Worm (Caenorhabditis elegans) whole organism, L4/young adult: Measurements from ENCODE around the gene F23H12.7.

Source experiments
- W03F9.2 ChIP-seq: fragments of 150-350 bp; optimal IDR thresholded peaks from 2 replicates; lab custom pipeline; 2014; ENCODE audit warnings: missing biosample characterization, missing genetic modification characterization
- dao-5 ChIP-seq: sonication (generic microtip); optimal IDR thresholded peaks from 2 replicates; lab custom pipeline; 2016; ENCODE audit warnings: missing genotype, missing genetic modification characterization, moderate library complexity, missing compliant biosample characterization
- him-1 ChIP-seq: sonication (generic microtip); optimal IDR thresholded peaks from 2 replicates; lab custom pipeline; 2016; ENCODE audit warnings: missing genotype, missing genetic modification reagents, missing genetic modification characterization, missing compliant biosample characterization

The F23H12.7 gene

ce11 chrV:12402355-12402754 is 30.9 kb downstream of the F23H12.7 start, which contains the start of gene K01D12.8:
K01D12.8 (plus strand) TSS chrV:12402655.
- TF ChIP-seq him-1 (no peak), W03F9.2 (tag; lab: Kevin White, UChicago) (no peak), dao-5 (tag; lab: Kevin White, UChicago) (no peak)

ce11 chrV:12404544-12404943 is 33.1 kb downstream of the F23H12.7 start, which contains the start of gene K01D12.9:
K01D12.9 (minus strand) TSS chrV:12404644.
- TF ChIP-seq him-1 (no peak), W03F9.2 (tag; lab: Kevin White, UChicago) (no peak), dao-5 (tag; lab: Kevin White, UChicago) (no peak)

ce11 chrV:12405929-12406328 is 34.4 kb downstream of the F23H12.7 start, which contains the start of gene K01D12.10:
K01D12.10 (plus strand) TSS chrV:12406229.
- TF ChIP-seq W03F9.2 (tag; lab: Kevin White, UChicago), result no peak
- no peak for TF ChIP-seq dao-5 (tag; lab: Kevin White, UChicago)
- no peak for TF ChIP-seq him-1

- no peak for TF ChIP-seq dao-5 (tag; lab: Kevin White, UChicago)
- TF ChIP-seq him-1, result no peak
- no peak for TF ChIP-seq W03F9.2 (tag; lab: Kevin White, UChicago)
Observed at ce11 chrV:12406514-12406913, 35.0 kb downstream of the F23H12.7 start.

- TF ChIP-seq him-1, result no peak
Observed at ce11 chrV:12408525-12408924, 37.0 kb downstream of the F23H12.7 start, which contains the start of gene cdr-4. cdr-4 (minus strand) TSS chrV:12408625.

ce11 chrV:12408996-12409395 is 37.5 kb downstream of the F23H12.7 start:
- TF ChIP-seq W03F9.2 (tag; lab: Kevin White, UChicago) (no peak), him-1 (no peak), dao-5 (tag; lab: Kevin White, UChicago) (no peak)

- TF ChIP-seq dao-5 (tag; lab: Kevin White, UChicago), result no peak
Observed at ce11 chrV:12410416-12411001, 39.0 kb downstream of the F23H12.7 start, which contains the start of gene hrg-2. hrg-2 (minus strand) TSS chrV:12410513.

- TF ChIP-seq him-1 (no peak), dao-5 (tag; lab: Kevin White, UChicago) (no peak), W03F9.2 (tag; lab: Kevin White, UChicago) (no peak)
Observed at ce11 chrV:12411909-12412308, 40.4 kb downstream of the F23H12.7 start, which contains the start of gene cdr-7. cdr-7 (minus strand) TSS chrV:12412113.

ce11 chrV:12412321-12412720 is 40.8 kb downstream of the F23H12.7 start:
- TF ChIP-seq dao-5 (tag; lab: Kevin White, UChicago) (no peak), W03F9.2 (tag; lab: Kevin White, UChicago) (no peak), him-1 (no peak)

- TF ChIP-seq dao-5 (tag; lab: Kevin White, UChicago) (no peak), him-1 (no peak), W03F9.2 (tag; lab: Kevin White, UChicago) (no peak)
Observed at ce11 chrV:12413651-12414114, 42.2 kb downstream of the F23H12.7 start, which contains the start of gene cdr-6. cdr-6 (minus strand) TSS chrV:12413701.

ce11 chrV:12414362-12414761 is 42.9 kb downstream of the F23H12.7 start:
- TF ChIP-seq him-1 (no peak), dao-5 (tag; lab: Kevin White, UChicago) (no peak), W03F9.2 (tag; lab: Kevin White, UChicago) (no peak)

ce11 chrV:12415656-12416055 is 44.2 kb downstream of the F23H12.7 start, which contains the start of gene cdr-2:
cdr-2 (minus strand) TSS chrV:12415709.
- no peak for TF ChIP-seq dao-5 (tag; lab: Kevin White, UChicago)
- no peak for TF ChIP-seq W03F9.2 (tag; lab: Kevin White, UChicago)
- TF ChIP-seq him-1, result no peak

ce11 chrV:12417277-12417676 is 45.8 kb downstream of the F23H12.7 start, which contains the start of gene cdr-3:
cdr-3 (minus strand) TSS chrV:12417377.
- TF ChIP-seq him-1 (no peak), W03F9.2 (tag; lab: Kevin White, UChicago) (no peak), dao-5 (tag; lab: Kevin White, UChicago) (no peak)

- no peak for TF ChIP-seq W03F9.2 (tag; lab: Kevin White, UChicago)
- no peak for TF ChIP-seq dao-5 (tag; lab: Kevin White, UChicago)
- TF ChIP-seq him-1, result no peak
Observed at ce11 chrV:12418292-12418691, 46.8 kb downstream of the F23H12.7 start, which contains the start of gene C54D10.3. C54D10.3 (plus strand) TSS chrV:12418592.

ce11 chrV:12420843-12421242 is 49.4 kb downstream of the F23H12.7 start, which contains the start of gene C54D10.4:
C54D10.4 (minus strand) TSS chrV:12420943.
- TF ChIP-seq W03F9.2 (tag; lab: Kevin White, UChicago) (no peak), him-1 (no peak), dao-5 (tag; lab: Kevin White, UChicago) (no peak)
